Fruit fly (Drosophila melanogaster) whole organism, embryonic: ENCODE measurements around the gene kdn.
A peak's percentile ranks its signal among the peaks of the same experiment; 100 is the strongest.

Experiments
- Ada2b ChIP-seq: fragments of 200-800 bp; sonication (Bioruptor generic); IDR thresholded peaks from 2 replicates; pipeline ENCODE4 v1.3.6; 2022; ENCODE audit warnings: missing biosample characterization, missing genetic modification characterization
- B-H1 ChIP-seq: fragments of 200-800 bp; sonication (Bioruptor generic); IDR thresholded peaks from 3 replicates; pipeline ENCODE4 v1.3.6; 2022; ENCODE audit warnings: missing biosample characterization, missing genetic modification characterization
- C15 ChIP-seq: fragments of 200-800 bp; sonication (Bioruptor generic); IDR thresholded peaks from 3 replicates; pipeline ENCODE4 v1.3.6; 2022; ENCODE audit warnings: missing biosample characterization, missing genetic modification characterization
- CG11085 ChIP-seq: fragments of 200-800 bp; sonication (Bioruptor generic); IDR thresholded peaks from 2 replicates; pipeline ENCODE4 v1.3.6; 2022; ENCODE audit warnings: missing biosample characterization, missing genetic modification characterization
- CG12104 ChIP-seq: fragments of 200-800 bp; sonication (Bioruptor generic); optimal IDR thresholded peaks from 3 replicates; lab custom pipeline; 2016; ENCODE audit warnings: missing biosample characterization, missing genetic modification characterization
- CG12155 ChIP-seq: fragments of 200-800 bp; sonication (Bioruptor generic); optimal IDR thresholded peaks from 3 replicates; lab custom pipeline; 2016; ENCODE audit warnings: missing biosample characterization, missing genetic modification characterization
- CG12744 ChIP-seq: fragments of 200-800 bp; sonication (Bioruptor generic); optimal IDR thresholded peaks from 2 replicates; lab custom pipeline; 2016; ENCODE audit warnings: missing biosample characterization, missing genetic modification characterization
- CG12942 ChIP-seq: fragments of 200-800 bp; sonication (Bioruptor generic); optimal IDR thresholded peaks from 3 replicates; lab custom pipeline; 2016; ENCODE audit warnings: missing biosample characterization, missing genetic modification characterization
- CG15514 ChIP-seq: fragments of 200-800 bp; sonication (Bioruptor generic); optimal IDR thresholded peaks from 3 replicates; lab custom pipeline; 2017; ENCODE audit warnings: missing biosample characterization, missing genetic modification characterization, mild to moderate bottlenecking, moderate library complexity, missing genetic modification reagents
- CG1602 ChIP-seq: fragments of 200-800 bp; sonication (Bioruptor generic); optimal IDR thresholded peaks from 3 replicates; lab custom pipeline; 2016; ENCODE audit warnings: missing biosample characterization, missing genetic modification characterization
- CG16779 ChIP-seq: fragments of 200-800 bp; sonication (Bioruptor generic); IDR thresholded peaks from 2 replicates; pipeline ENCODE4 v1.3.6; 2022; ENCODE audit warnings: missing biosample characterization, missing genetic modification characterization
- CG2712 ChIP-seq: fragments of 200-800 bp; optimal IDR thresholded peaks from 3 replicates; lab custom pipeline; 2019; ENCODE audit warnings: missing biosample characterization, mild to moderate bottlenecking, missing genetic modification characterization, moderate library complexity
- CG2875 ChIP-seq: fragments of 200-800 bp; sonication (Bioruptor generic); optimal IDR thresholded peaks from 2 replicates; lab custom pipeline; 2017; ENCODE audit warnings: missing biosample characterization, mild to moderate bottlenecking, missing genetic modification characterization, missing genetic modification reagents
- CG30020 ChIP-seq: fragments of 200-800 bp; optimal IDR thresholded peaks from 2 replicates; lab custom pipeline; 2019; ENCODE audit warnings: missing biosample characterization, mild to moderate bottlenecking, missing genetic modification characterization, moderate library complexity
- CG4730 ChIP-seq: fragments of 200-800 bp; sonication (Bioruptor generic); IDR thresholded peaks from 2 replicates; pipeline ENCODE4 v1.3.6; 2022; ENCODE audit warnings: missing biosample characterization, missing genetic modification characterization
- Dbx ChIP-seq: fragments of 200-800 bp; sonication (Bioruptor generic); IDR thresholded peaks from 3 replicates; pipeline ENCODE4 v1.3.6; 2022; ENCODE audit warnings: missing biosample characterization, missing genetic modification characterization
- Ets65A ChIP-seq: fragments of 200-800 bp; sonication (Bioruptor generic); peaks from one replicate; lab custom pipeline; 2016; ENCODE audit warnings: missing biosample characterization, missing genetic modification characterization
- HLHmδ ChIP-seq: fragments of 200-800 bp; sonication (Bioruptor generic); optimal IDR thresholded peaks from 2 replicates; lab custom pipeline; 2018; ENCODE audit warnings: missing biosample characterization, mild to moderate bottlenecking, missing genetic modification characterization, moderate library complexity
- Hand ChIP-seq: fragments of 200-800 bp; sonication (Bioruptor generic); optimal IDR thresholded peaks from 2 replicates; lab custom pipeline; 2017; ENCODE audit warnings: mild to moderate bottlenecking, missing biosample characterization, missing genetic modification reagents, missing genetic modification characterization
- Lim3 ChIP-seq: fragments of 200-800 bp; sonication (Bioruptor generic); IDR thresholded peaks from 2 replicates; pipeline ENCODE4 v1.3.6; 2022; ENCODE audit warnings: missing biosample characterization, missing genetic modification characterization
- Lpt ChIP-seq: fragments of >200 bp; optimal IDR thresholded peaks from 2 replicates; lab custom pipeline; 2018; ENCODE audit warnings: missing biosample characterization, missing genetic modification characterization
- MBD-R2 ChIP-seq: fragments of 200-800 bp; sonication (Bioruptor generic); IDR thresholded peaks from 2 replicates; pipeline ENCODE4 v1.3.6; 2022; ENCODE audit warnings: missing biosample characterization, missing genetic modification characterization
- MTF-1 ChIP-seq: fragments of 200-800 bp; sonication (Bioruptor generic); optimal IDR thresholded peaks from 2 replicates; lab custom pipeline; 2018; ENCODE audit warnings: missing biosample characterization, mild to moderate bottlenecking, missing genetic modification characterization, borderline replicate concordance
- Opbp ChIP-seq: fragments of 200-800 bp; sonication (Bioruptor generic); IDR thresholded peaks from 3 replicates; pipeline ENCODE4 v1.3.6; 2022; ENCODE audit warnings: missing biosample characterization, missing genetic modification characterization; ENCODE audit not compliant: partially characterized antibody
- Sin3A ChIP-seq: fragments of >200 bp; optimal IDR thresholded peaks from 2 replicates; lab custom pipeline; 2018
- Sry-δ ChIP-seq: fragments of 200-800 bp; sonication (Bioruptor generic); optimal IDR thresholded peaks from 2 replicates; lab custom pipeline; 2016; ENCODE audit warnings: missing biosample characterization, missing genetic modification characterization
- Stat92E ChIP-seq, 3 experiments: fragments of >200 bp in 2 of 3; fragments of 200-800 bp in 1 of 3; sonication (Bioruptor generic) in 1 of 3; optimal IDR thresholded peaks; 2 replicates each; lab custom pipeline; 2017 to 2019; ENCODE audit warnings: missing biosample characterization in 3 of 3, missing genetic modification characterization in 3 of 3, mild to moderate bottlenecking in 1 of 3, moderate library complexity in 1 of 3
- amos ChIP-seq: fragments of 200-800 bp; sonication (Bioruptor generic); IDR thresholded peaks from 2 replicates; pipeline ENCODE4 v1.3.6; 2022; ENCODE audit warnings: missing biosample characterization, missing genetic modification characterization; ENCODE audit not compliant: partially characterized antibody
- ase ChIP-seq: fragments of 200-800 bp; sonication (Bioruptor generic); IDR thresholded peaks from 3 replicates; pipeline ENCODE4 v1.3.6; 2022; ENCODE audit warnings: missing biosample characterization, missing genetic modification characterization
- cad ChIP-seq: fragments of >200 bp; optimal IDR thresholded peaks from 2 replicates; lab custom pipeline; 2017; ENCODE audit warnings: missing biosample characterization, missing genetic modification characterization
- crc ChIP-seq: fragments of 200-800 bp; sonication (Bioruptor generic); optimal IDR thresholded peaks from 2 replicates; lab custom pipeline; 2016; ENCODE audit warnings: missing biosample characterization, missing genetic modification characterization
- da ChIP-seq: fragments of 200-800 bp; sonication (Bioruptor generic); optimal IDR thresholded peaks from 2 replicates; lab custom pipeline; 2016; ENCODE audit warnings: missing biosample characterization, missing genetic modification characterization
- dmrt99B ChIP-seq: fragments of 200-800 bp; sonication (Bioruptor generic); optimal IDR thresholded peaks from 2 replicates; lab custom pipeline; 2018; ENCODE audit warnings: missing biosample characterization, mild to moderate bottlenecking, missing genetic modification characterization, moderate library complexity
- esg ChIP-seq: fragments of 200-800 bp; sonication (Bioruptor generic); conservative IDR thresholded peaks from 2 replicates; pipeline ENCODE4 v1.3.6; 2022; ENCODE audit warnings: missing biosample characterization, missing genetic modification characterization
- fu2 ChIP-seq: fragments of 200-800 bp; sonication (Bioruptor generic); optimal IDR thresholded peaks from 2 replicates; lab custom pipeline; 2016; ENCODE audit warnings: missing biosample characterization, missing genetic modification characterization
- gcm ChIP-seq: fragments of 200-800 bp; sonication (Bioruptor generic); optimal IDR thresholded peaks from 2 replicates; lab custom pipeline; 2019; ENCODE audit warnings: missing biosample characterization, mild to moderate bottlenecking, missing genetic modification characterization, moderate library complexity
- nau ChIP-seq: fragments of 200-800 bp; sonication (Bioruptor generic); optimal IDR thresholded peaks from 3 replicates; lab custom pipeline; 2017; ENCODE audit warnings: missing biosample characterization, mild to moderate bottlenecking, missing genetic modification characterization, missing genetic modification reagents
- onecut ChIP-seq: fragments of 200-800 bp; sonication (Bioruptor generic); IDR thresholded peaks from 2 replicates; pipeline ENCODE4 v1.3.6; 2022; ENCODE audit warnings: missing biosample characterization, missing genetic modification characterization
- pan ChIP-seq, 4 experiments: fragments of >200 bp in 3 of 4; fragments of 200-800 bp in 1 of 4; sonication (Bioruptor generic) in 1 of 4; optimal IDR thresholded peaks in 3 of 4; IDR thresholded peaks in 1 of 4; 2 replicates each; pipeline versions ENCODE4 v1.3.6 to Lab custom; 2017 to 2022; ENCODE audit warnings: missing biosample characterization in 2 of 4, missing genetic modification characterization in 2 of 4, mixed read lengths in 1 of 4
- ro ChIP-seq: fragments of 200-800 bp; sonication (Bioruptor generic); IDR thresholded peaks from 2 replicates; pipeline ENCODE4 v1.3.6; 2022; ENCODE audit warnings: missing biosample characterization, missing genetic modification characterization
- sc ChIP-seq, 3 experiments: fragments of >200 bp in 2 of 3; fragments of 200-800 bp in 1 of 3; sonication (Bioruptor generic) in 1 of 3; optimal IDR thresholded peaks; 2 replicates in 2 of 3; 3 replicates in 1 of 3; lab custom pipeline; 2017; ENCODE audit warnings: mild to moderate bottlenecking in 1 of 3, missing biosample characterization in 1 of 3, missing genetic modification characterization in 1 of 3, missing genetic modification reagents in 1 of 3
- sd ChIP-seq: fragments of 200-800 bp; sonication (Bioruptor generic); optimal IDR thresholded peaks from 3 replicates; lab custom pipeline; 2018; ENCODE audit warnings: missing biosample characterization, mild to moderate bottlenecking, missing genetic modification characterization, moderate library complexity
- so ChIP-seq: fragments of 200-800 bp; sonication (Bioruptor generic); IDR thresholded peaks from 3 replicates; pipeline ENCODE4 v1.3.6; 2022; ENCODE audit warnings: missing biosample characterization, missing genetic modification characterization
- tna ChIP-seq: fragments of 200-800 bp; sonication (Bioruptor generic); IDR thresholded peaks from 2 replicates; pipeline ENCODE4 v1.3.6; 2022; ENCODE audit warnings: missing biosample characterization, missing genetic modification characterization; ENCODE audit not compliant: partially characterized antibody
- toy ChIP-seq: fragments of 200-800 bp; sonication (Bioruptor generic); IDR thresholded peaks from 2 replicates; pipeline ENCODE4 v1.3.6; 2022; ENCODE audit warnings: missing biosample characterization, missing genetic modification characterization
- unc-4 ChIP-seq: fragments of 200-800 bp; sonication (Bioruptor generic); IDR thresholded peaks from 2 replicates; pipeline ENCODE4 v1.3.6; 2022; ENCODE audit warnings: missing biosample characterization, missing genetic modification characterization; ENCODE audit not compliant: partially characterized antibody
- vfl ChIP-seq: fragments of 200-800 bp; sonication (Bioruptor generic); optimal IDR thresholded peaks from 2 replicates; lab custom pipeline; 2016; ENCODE audit warnings: missing biosample characterization, missing genetic modification characterization
- zfh2 ChIP-seq: fragments of 200-800 bp; sonication (Bioruptor generic); optimal IDR thresholded peaks from 2 replicates; lab custom pipeline; 2016; ENCODE audit warnings: missing biosample characterization, missing genetic modification characterization

kdn gene

dm6 chrX:6351917-6352768 is 1.7 kb downstream of the kdn start (continued):
- no peak for TF ChIP-seq sd (tag; lab: Kevin White, UChicago)
- no peak for TF ChIP-seq CG2875 (GFP tag; lab: Kevin White, UChicago)
- peak; percentile 47; the same call in 1 of the 2 replicates for TF ChIP-seq amos (GFP tag; lab: Robert Waterston, UW)
- TF ChIP-seq toy, result no peak
- no peak for TF ChIP-seq Stat92E (GFP tag; optimal IDR thresholded peaks at IDR 0.05; lab: Kevin White, UChicago)
- TF ChIP-seq CG16779 (GFP tag; lab: Robert Waterston, UW), result no peak
- no peak for TF ChIP-seq ase (GFP tag; lab: Robert Waterston, UW)
- TF ChIP-seq zfh2 (GFP tag; lab: Kevin White, UChicago), result no peak
- TF ChIP-seq onecut, result 0 out of 2 replicates have a peak, but pooled peaks have one; percentile 24
- no peak for TF ChIP-seq dmrt99B (tag; lab: Kevin White, UChicago)
- TF ChIP-seq so (GFP tag; lab: Robert Waterston, UW), result 0 out of 3 replicates have a peak, but pooled peaks have one; percentile 11
- TF ChIP-seq pan (optimal IDR thresholded peaks at IDR 0.05; lab: Kevin White, UChicago), result no peak
- TF ChIP-seq pan (GFP tag; optimal IDR thresholded peaks at IDR 0.05 in 1 of 2, IDR thresholded peaks at IDR 0.05 in 1 of 2), result peak in 1 of 2 experiments; percentile 27
- TF ChIP-seq Ada2b (GFP tag; lab: Robert Waterston, UW), result no peak
- no peak for TF ChIP-seq CG11085
- no peak for TF ChIP-seq da (GFP tag; lab: Kevin White, UChicago)
- TF ChIP-seq Opbp (GFP tag; lab: Robert Waterston, UW), result no peak; the same call in 2 of the 3 replicates
- TF ChIP-seq unc-4, result peak; percentile 40; the same call in 1 of the 2 replicates
- TF ChIP-seq nau (GFP tag; lab: Kevin White, UChicago), result peak; percentile 36
- no peak for TF ChIP-seq Hand
- TF ChIP-seq CG15514 (GFP tag; lab: Kevin White, UChicago), result peak; percentile 66
- TF ChIP-seq crc (GFP tag; lab: Kevin White, UChicago), result no peak
- peak; percentile 58; the same call in 2 of the 3 replicates for TF ChIP-seq Dbx (GFP tag; lab: Robert Waterston, UW)
- TF ChIP-seq Sry-δ (GFP tag; lab: Kevin White, UChicago), result peak; percentile 48
- no peak for TF ChIP-seq CG12942 (GFP tag; lab: Kevin White, UChicago)
- no peak for TF ChIP-seq cad (GFP tag; lab: Kevin White, UChicago)
- TF ChIP-seq vfl (GFP tag; lab: Kevin White, UChicago), result no peak
- no peak; the same call in 2 of the 3 replicates for TF ChIP-seq B-H1
- no peak for TF ChIP-seq ro (GFP tag; lab: Robert Waterston, UW)
- peak; percentile 81 for TF ChIP-seq Sin3A (lab: Kevin White, UChicago)
- no peak for TF ChIP-seq Lpt (GFP tag; lab: Kevin White, UChicago)
- no peak for TF ChIP-seq CG12104 (GFP tag; lab: Kevin White, UChicago)
- TF ChIP-seq CG30020 (tag; lab: Kevin White, UChicago), result no peak
- no peak for TF ChIP-seq Lim3 (GFP tag; lab: Robert Waterston, UW)
- peak; percentile 78 for TF ChIP-seq Ets65A (GFP tag; lab: Kevin White, UChicago)
- TF ChIP-seq sc (optimal IDR thresholded peaks at IDR 0.05; lab: Kevin White, UChicago), result no peak
- TF ChIP-seq sc (GFP tag; optimal IDR thresholded peaks at IDR 0.05; lab: Kevin White, UChicago), result no peak
- TF ChIP-seq CG12744 (GFP tag; lab: Kevin White, UChicago), result no peak
- TF ChIP-seq esg (GFP tag; lab: Robert Waterston, UW), result no peak
- TF ChIP-seq fu2 (GFP tag; lab: Kevin White, UChicago), result no peak
- TF ChIP-seq HLHmδ, result peak; percentile 88
- TF ChIP-seq CG2712 (tag; lab: Kevin White, UChicago), result no peak
- TF ChIP-seq MBD-R2 (GFP tag; lab: Robert Waterston, UW), result 0 out of 2 replicates have a peak, but pooled peaks have one; percentile 24
- no peak for TF ChIP-seq CG4730 (GFP tag; lab: Robert Waterston, UW)
- TF ChIP-seq CG12155 (GFP tag; lab: Kevin White, UChicago), result no peak
- no peak for TF ChIP-seq CG1602 (GFP tag; lab: Kevin White, UChicago)
- 0 out of 3 replicates have a peak, but pooled peaks have one; percentile 26 for TF ChIP-seq C15 (GFP tag; lab: Robert Waterston, UW)
- no peak for TF ChIP-seq tna (GFP tag; lab: Robert Waterston, UW)
- peak; percentile 16 for TF ChIP-seq gcm (GFP tag; lab: Kevin White, UChicago)
- TF ChIP-seq MTF-1, result peak; percentile 38
